Worm (Caenorhabditis elegans): ENCODE results near the gene srh-248.

DNA sequence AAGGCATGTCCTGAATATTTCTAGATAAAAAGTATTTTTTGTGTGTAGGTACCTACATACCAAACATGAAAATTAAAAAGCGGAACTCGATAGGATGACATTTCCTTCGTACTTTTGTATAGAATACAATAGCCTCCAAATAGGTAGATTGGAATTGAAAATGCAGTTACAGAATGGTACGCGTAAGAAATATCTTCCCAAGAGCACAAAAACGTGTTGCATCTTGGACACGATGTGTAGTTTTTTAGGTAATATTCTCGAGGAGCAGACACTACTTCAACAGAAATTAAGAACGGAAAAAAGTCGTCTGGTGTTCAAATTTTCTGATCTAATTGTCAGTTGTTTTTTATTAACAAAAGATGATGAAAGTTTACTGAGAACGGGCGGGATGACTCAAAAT is 32.2 kb upstream of the srh-248 start, which contains the start of gene srh-85:
- no peak for TF ChIP-seq ceh-36 (tag; optimal IDR thresholded peaks at IDR 0.05)
- TF ChIP-seq sea-1 (GFP tag; conservative IDR thresholded peaks at IDR 0.05) = no peak
- TF ChIP-seq hnd-1 (tag; optimal IDR thresholded peaks at IDR 0.05) = no peak
- no peak for TF ChIP-seq ama-1 (optimal IDR thresholded peaks at IDR 0.05)
- TF ChIP-seq flt-1 (GFP tag; IDR thresholded peaks at IDR 0.05) = no peak
- no peak for TF ChIP-seq ets-7 (tag; optimal IDR thresholded peaks at IDR 0.05)

All from whole organism, early embryonic.